Fruit fly (Drosophila melanogaster): Measurements from ENCODE around the gene TkR99D.

The TkR99D gene

DNA sequence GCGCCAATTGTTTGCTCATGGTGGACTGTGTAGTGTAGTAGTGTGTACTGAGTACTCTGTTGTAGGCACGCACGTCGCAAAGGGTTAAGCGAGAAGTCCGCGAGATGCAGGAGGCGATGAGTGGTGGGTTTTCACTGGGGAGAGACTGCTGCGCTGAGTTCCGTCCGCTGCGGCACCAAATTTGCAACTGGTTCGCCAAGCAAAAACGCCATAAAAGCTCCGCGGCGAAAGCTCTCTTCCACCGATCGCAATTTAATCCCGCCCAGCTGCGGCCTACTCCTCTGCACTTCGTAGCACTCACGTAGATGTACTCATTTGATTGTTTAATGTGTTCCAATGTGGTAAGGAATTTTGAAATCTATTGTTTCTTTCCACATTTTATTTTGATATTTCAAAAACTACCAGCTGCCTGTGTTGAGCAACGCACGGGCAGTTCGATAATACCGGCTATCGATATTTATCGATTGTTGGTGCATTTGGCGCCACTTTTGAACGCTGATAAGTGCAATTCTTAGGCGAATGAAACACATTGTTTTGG lies 45.8 kb upstream of the TkR99D start, which contains the start of gene CG7920 (continued):
- TF ChIP-seq tap (tag; optimal IDR thresholded peaks at IDR 0.05): peak; percentile 11
- TF ChIP-seq zen (tag; optimal IDR thresholded peaks at IDR 0.05): no peak
- peak; percentile 34 for TF ChIP-seq eyg (GFP tag; optimal IDR thresholded peaks at IDR 0.05)
- no peak for TF ChIP-seq CG2875 (GFP tag; optimal IDR thresholded peaks at IDR 0.05)
- TF ChIP-seq vnd (GFP tag; IDR thresholded peaks at IDR 0.05; ENCODE audit: partially characterized antibody): peak; percentile 75
- TF ChIP-seq HmgZ (tag; optimal IDR thresholded peaks at IDR 0.05): peak; percentile 68
- TF ChIP-seq E2f2 (GFP tag; IDR thresholded peaks at IDR 0.05): peak; percentile 99
- peak; percentile 42 for TF ChIP-seq CG33213 (GFP tag; optimal IDR thresholded peaks at IDR 0.05)
- TF ChIP-seq abd-A (tag; optimal IDR thresholded peaks at IDR 0.05): peak; percentile 37
- peak; percentile 2 for TF ChIP-seq nerfin-1 (tag; optimal IDR thresholded peaks at IDR 0.05)
- TF ChIP-seq CG7987 (GFP tag; optimal IDR thresholded peaks at IDR 0.05): peak; percentile 0
- no peak for TF ChIP-seq Vsx1 (GFP tag; optimal IDR thresholded peaks at IDR 0.05)
- TF ChIP-seq CG4854 (GFP tag; optimal IDR thresholded peaks at IDR 0.05): no peak
- no peak for TF ChIP-seq TFAM (GFP tag; optimal IDR thresholded peaks at IDR 0.05)
- TF ChIP-seq CG2712 (tag; optimal IDR thresholded peaks at IDR 0.05): peak; percentile 6
- no peak for TF ChIP-seq Rfx (GFP tag; IDR thresholded peaks at IDR 0.05)
- peak; percentile 10 for TF ChIP-seq maf-S (GFP tag; optimal IDR thresholded peaks at IDR 0.05)
- no peak for TF ChIP-seq CG4707 (GFP tag; optimal IDR thresholded peaks at IDR 0.05)
- TF ChIP-seq salm (tag; optimal IDR thresholded peaks at IDR 0.05): no peak
- no peak for TF ChIP-seq wor (GFP tag; IDR thresholded peaks at IDR 0.05)
- TF ChIP-seq Hr78 (GFP tag; optimal IDR thresholded peaks at IDR 0.05): no peak
- TF ChIP-seq D (optimal IDR thresholded peaks at IDR 0.05): no peak
- no peak for TF ChIP-seq D (GFP tag; optimal IDR thresholded peaks at IDR 0.05)
- 0 out of 3 replicates have a peak, but pooled peaks have one; percentile 15 for TF ChIP-seq CG6175 (GFP tag; IDR thresholded peaks at IDR 0.05)
- peak; percentile 3 for TF ChIP-seq ewg (GFP tag; optimal IDR thresholded peaks at IDR 0.05)
- TF ChIP-seq slbo (GFP tag; IDR thresholded peaks at IDR 0.05): peak; percentile 22; the same call in 1 of the 2 replicates
- TF ChIP-seq lov (optimal IDR thresholded peaks at IDR 0.05): no peak
- TF ChIP-seq lov (GFP tag; IDR thresholded peaks at IDR 0.05): no peak
- TF ChIP-seq Abd-B (GFP tag; optimal IDR thresholded peaks at IDR 0.05): no peak
- TF ChIP-seq Fer1 (GFP tag; optimal IDR thresholded peaks at IDR 0.05): peak; percentile 71
- no peak for TF ChIP-seq ara (GFP tag; IDR thresholded peaks at IDR 0.05)
- TF ChIP-seq repo (GFP tag; optimal IDR thresholded peaks at IDR 0.05): no peak
- TF ChIP-seq prd (optimal IDR thresholded peaks at IDR 0.05): no peak
- no peak for TF ChIP-seq prd (GFP tag; IDR thresholded peaks at IDR 0.05)
- peak; percentile 86 for TF ChIP-seq pzg (GFP tag; optimal IDR thresholded peaks at IDR 0.05)
- TF ChIP-seq CG12155 (GFP tag; optimal IDR thresholded peaks at IDR 0.05): no peak
- TF ChIP-seq CG30431 (GFP tag; optimal IDR thresholded peaks at IDR 0.05): no peak
- TF ChIP-seq CG8089 (GFP tag; optimal IDR thresholded peaks at IDR 0.05): no peak
- peak in 1 of 2 experiments; percentile 14 for TF ChIP-seq bsh (GFP tag; optimal IDR thresholded peaks at IDR 0.05)
- TF ChIP-seq Sry-δ (GFP tag; optimal IDR thresholded peaks at IDR 0.05): peak; percentile 74
- peak; percentile 0 for TF ChIP-seq CG10979 (tag; optimal IDR thresholded peaks at IDR 0.05)
- TF ChIP-seq CG17359 (tag; optimal IDR thresholded peaks at IDR 0.05): no peak
- TF ChIP-seq HLH3B (GFP tag; IDR thresholded peaks at IDR 0.05): no peak
- TF ChIP-seq CG12769 (tag; optimal IDR thresholded peaks at IDR 0.05): peak; percentile 52
- TF ChIP-seq CG11093 (GFP tag; IDR thresholded peaks at IDR 0.05): no peak
- peak; percentile 39 for TF ChIP-seq CG14710 (tag; optimal IDR thresholded peaks at IDR 0.05)
- no peak for TF ChIP-seq sqz (GFP tag; optimal IDR thresholded peaks at IDR 0.05)
- TF ChIP-seq ftz-f1 (GFP tag; optimal IDR thresholded peaks at IDR 0.05): no peak
- TF ChIP-seq jigr1 (GFP tag; IDR thresholded peaks at IDR 0.05): no peak
- TF ChIP-seq CG3065 (GFP tag; optimal IDR thresholded peaks at IDR 0.05): no peak
- TF ChIP-seq danr (GFP tag; IDR thresholded peaks at IDR 0.05): no peak
